Fruit fly (Drosophila melanogaster): ENCODE data around the gene Pcyt2.

Pcyt2 gene

dm6 chr3L:1579169-1579853 lies 26.0 kb downstream of the Pcyt2 start (continued):
- TF ChIP-seq Bteb2 (GFP tag; optimal IDR thresholded peaks at IDR 0.05) (peak; percentile 25), maf-S (GFP tag; optimal IDR thresholded peaks at IDR 0.05) (peak; percentile 46), CTCF (GFP tag; optimal IDR thresholded peaks at IDR 0.05) (no peak), tll (GFP tag; optimal IDR thresholded peaks at IDR 0.05) (peak in 1 of 2 experiments; percentile 87), cwo (GFP tag; optimal IDR thresholded peaks at IDR 0.05) (peak; percentile 25), CG13296 (GFP tag; optimal IDR thresholded peaks at IDR 0.05) (peak; percentile 65), Scr (GFP tag; IDR thresholded peaks at IDR 0.05; ENCODE audit: partially characterized antibody) (no peak), Gsc (GFP tag; IDR thresholded peaks at IDR 0.05) (no peak), CG30431 (GFP tag; optimal IDR thresholded peaks at IDR 0.05) (peak; percentile 59), Hmr (GFP tag; optimal IDR thresholded peaks at IDR 0.05) (peak; percentile 54), kah (GFP tag; optimal IDR thresholded peaks at IDR 0.05) (peak; percentile 10), shn (GFP tag; optimal IDR thresholded peaks at IDR 0.05) (peak; percentile 69), CG7963 (GFP tag; IDR thresholded peaks at IDR 0.05; ENCODE audit: partially characterized antibody) (no peak), cas (GFP tag; IDR thresholded peaks at IDR 0.05) (no peak), twi (tag; optimal IDR thresholded peaks at IDR 0.05) (peak; percentile 75), CG8924 (tag; optimal IDR thresholded peaks at IDR 0.05) (peak; percentile 78), CG15479 (GFP tag; optimal IDR thresholded peaks at IDR 0.05) (peak; percentile 80), CG6254 (GFP tag; optimal IDR thresholded peaks at IDR 0.05) (peak; percentile 73), CG12299 (tag; optimal IDR thresholded peaks at IDR 0.05) (peak; percentile 51), CG12744 (GFP tag; optimal IDR thresholded peaks at IDR 0.05) (peak; percentile 24), lola (GFP tag; optimal IDR thresholded peaks at IDR 0.05) (peak in 1 of 3 experiments; percentile 60), lmd (GFP tag; IDR thresholded peaks at IDR 0.05) (peak; percentile 53; the same call in 1 of the 2 replicates), CG5180 (GFP tag; optimal IDR thresholded peaks at IDR 0.05) (peak; percentile 74), Meics (GFP tag; optimal IDR thresholded peaks at IDR 0.05) (peak; percentile 55), CG16863 (GFP tag; optimal IDR thresholded peaks at IDR 0.05) (peak; percentile 56), her (GFP tag; optimal IDR thresholded peaks at IDR 0.05) (peak; percentile 26), CG30403 (GFP tag; optimal IDR thresholded peaks at IDR 0.05) (peak; percentile 36), CG11093 (GFP tag; IDR thresholded peaks at IDR 0.05) (no peak; the same call in 2 of the 3 replicates), fd102C (GFP tag; optimal IDR thresholded peaks at IDR 0.05) (peak; percentile 92), z (GFP tag; IDR thresholded peaks at IDR 0.05) (peak; percentile 76), CG12942 (GFP tag; optimal IDR thresholded peaks at IDR 0.05) (peak; percentile 43), CG10431 (GFP tag; optimal IDR thresholded peaks at IDR 0.05) (peak; percentile 89), CG17328 (GFP tag; IDR thresholded peaks at IDR 0.05) (peak; percentile 70; the same call in 1 of the 2 replicates), PHDP (tag; optimal IDR thresholded peaks at IDR 0.05) (peak; percentile 64), NFAT (GFP tag; IDR thresholded peaks at IDR 0.05) (peak; percentile 67), CG17359 (tag; optimal IDR thresholded peaks at IDR 0.05) (peak; percentile 78), otp (GFP tag; IDR thresholded peaks at IDR 0.05) (peak; percentile 75; the same call in 2 of the 3 replicates), CG17912 (GFP tag; optimal IDR thresholded peaks at IDR 0.05) (peak; percentile 64), org-1 (GFP tag; optimal IDR thresholded peaks at IDR 0.05) (peak; percentile 78), Drgx (GFP tag; IDR thresholded peaks at IDR 0.05) (no peak), so (GFP tag; IDR thresholded peaks at IDR 0.05) (0 out of 3 replicates have a peak, but pooled peaks have one; percentile 49), fru (optimal IDR thresholded peaks at IDR 0.05) (no peak), Trl (optimal IDR thresholded peaks at IDR 0.05) (no peak), Trl (GFP tag; optimal IDR thresholded peaks at IDR 0.05) (peak; percentile 69), CG14050 (GFP tag; IDR thresholded peaks at IDR 0.05) (peak; percentile 17; the same call in 1 of the 3 replicates), B-H2 (GFP tag; optimal IDR thresholded peaks at IDR 0.05) (no peak), Blimp-1 (GFP tag; optimal IDR thresholded peaks at IDR 0.05) (peak; percentile 92), slou (GFP tag; optimal IDR thresholded peaks at IDR 0.05) (no peak), CG16815 (GFP tag; optimal IDR thresholded peaks at IDR 0.05) (peak; percentile 26), Kr (GFP tag; optimal IDR thresholded peaks at IDR 0.05) (peak; percentile 93)

All from whole organism, embryonic.